Worm (Caenorhabditis elegans) whole organism, late embryonic: ENCODE results near the gene uso-1.
"Not testable (repeated sequence)": the region's sequence is repeated elsewhere in the genome, so short reads cannot be mapped to it uniquely, and the experiment has no call there.

Experiments
- C38D4.7 ChIP-seq: fragments of 200-800 bp; sonication (Bioruptor generic); optimal IDR thresholded peaks from 2 replicates; lab custom pipeline; 2018; ENCODE audit warnings: mild to moderate bottlenecking, missing genetic modification characterization, moderate library complexity, missing compliant biosample characterization
- F13H6.1 ChIP-seq: sonication (generic microtip); optimal IDR thresholded peaks from 2 replicates; lab custom pipeline; 2016; ENCODE audit warnings: missing genetic modification characterization, missing compliant biosample characterization
- K09A11.1 ChIP-seq: sonication (generic microtip); optimal IDR thresholded peaks from 2 replicates; lab custom pipeline; 2017; ENCODE audit warnings: antibody characterized with exemption, mild to moderate bottlenecking, missing genetic modification characterization, missing compliant biosample characterization; ENCODE audit not compliant: insufficient read depth
- ahr-1 ChIP-seq: sonication (generic microtip); optimal IDR thresholded peaks from 2 replicates; lab custom pipeline; 2016; ENCODE audit warnings: missing genetic modification characterization, missing compliant biosample characterization
- ama-1 ChIP-seq: fragments of 150-350 bp; optimal IDR thresholded peaks from 2 replicates; lab custom pipeline; 2014
- ceh-14 ChIP-seq: sonication (generic microtip); optimal IDR thresholded peaks from 2 replicates; lab custom pipeline; 2016; ENCODE audit warnings: missing genotype, missing genetic modification characterization, missing compliant biosample characterization
- ceh-19 ChIP-seq: fragments of 200-800 bp; sonication (Bioruptor generic); optimal IDR thresholded peaks from 2 replicates; lab custom pipeline; 2018; ENCODE audit warnings: mild to moderate bottlenecking, missing genetic modification characterization, missing compliant biosample characterization
- ceh-31 ChIP-seq: sonication (generic microtip); optimal IDR thresholded peaks from 2 replicates; lab custom pipeline; 2016; ENCODE audit warnings: missing genetic modification characterization, missing compliant biosample characterization
- ceh-45 ChIP-seq: fragments of 200-800 bp; sonication (Bioruptor generic); IDR thresholded peaks from 2 replicates; pipeline ENCODE4 v1.3.6; 2022; ENCODE audit warnings: missing genetic modification reagents, missing genetic modification characterization, missing compliant biosample characterization
- ceh-48 ChIP-seq: sonication (generic microtip); optimal IDR thresholded peaks from 2 replicates; lab custom pipeline; 2016; ENCODE audit warnings: missing genetic modification characterization, inconsistent platforms, missing compliant biosample characterization
- ceh-6 ChIP-seq: fragments of 200-800 bp; sonication (Bioruptor generic); optimal IDR thresholded peaks from 2 replicates; lab custom pipeline; 2018; ENCODE audit warnings: mild to moderate bottlenecking, missing genetic modification characterization, missing compliant biosample characterization
- ceh-9 ChIP-seq: sonication (generic microtip); optimal IDR thresholded peaks from 2 replicates; lab custom pipeline; 2016; ENCODE audit warnings: mild to moderate bottlenecking, missing genetic modification characterization, inconsistent platforms, missing compliant biosample characterization
- che-1 ChIP-seq: sonication (generic microtip); optimal IDR thresholded peaks from 2 replicates; lab custom pipeline; 2016; ENCODE audit warnings: mild to moderate bottlenecking, missing genetic modification characterization, missing compliant biosample characterization
- dmd-4 ChIP-seq: sonication (generic microtip); optimal IDR thresholded peaks from 2 replicates; lab custom pipeline; 2016; ENCODE audit warnings: borderline replicate concordance, missing genetic modification characterization, missing compliant biosample characterization
- dve-1 ChIP-seq: sonication (generic microtip); optimal IDR thresholded peaks from 2 replicates; lab custom pipeline; 2017; ENCODE audit warnings: antibody characterized with exemption, mild to moderate bottlenecking, missing genetic modification characterization, missing compliant biosample characterization
- fax-1 ChIP-seq: sonication (generic microtip); optimal IDR thresholded peaks from 2 replicates; lab custom pipeline; 2016; ENCODE audit warnings: missing genotype, missing genetic modification characterization, missing compliant biosample characterization
- fkh-10 ChIP-seq: fragments of 150-350 bp; optimal IDR thresholded peaks from 2 replicates; lab custom pipeline; 2014; ENCODE audit warnings: missing biosample characterization, missing genetic modification reagents, missing genetic modification characterization
- gmeb-2 ChIP-seq: sonication (generic microtip); optimal IDR thresholded peaks from 2 replicates; lab custom pipeline; 2016; ENCODE audit warnings: missing genetic modification characterization, inconsistent platforms, missing compliant biosample characterization
- hlh-13 ChIP-seq: fragments of 200-800 bp; sonication (Bioruptor generic); optimal IDR thresholded peaks from 2 replicates; lab custom pipeline; 2018; ENCODE audit warnings: mild to moderate bottlenecking, missing genetic modification characterization, missing compliant biosample characterization
- hlh-15 ChIP-seq: sonication (generic microtip); optimal IDR thresholded peaks from 2 replicates; lab custom pipeline; 2016; ENCODE audit warnings: missing genetic modification characterization, missing compliant biosample characterization
- hlh-30 ChIP-seq: sonication (generic microtip); optimal IDR thresholded peaks from 2 replicates; lab custom pipeline; 2017; ENCODE audit warnings: antibody characterized with exemption, missing genetic modification characterization, missing compliant biosample characterization; ENCODE audit not compliant: insufficient read depth
- hlh-6 ChIP-seq: sonication (generic microtip); optimal IDR thresholded peaks from 2 replicates; lab custom pipeline; 2016; ENCODE audit warnings: missing genotype, missing genetic modification characterization, missing compliant biosample characterization
- madf-2 ChIP-seq: sonication (generic microtip); optimal IDR thresholded peaks from 2 replicates; lab custom pipeline; 2017; ENCODE audit warnings: missing genetic modification characterization, missing compliant biosample characterization
- odd-2 ChIP-seq: sonication (generic microtip); optimal IDR thresholded peaks from 2 replicates; lab custom pipeline; 2017; ENCODE audit warnings: antibody characterized with exemption, mild to moderate bottlenecking, missing genetic modification characterization, missing compliant biosample characterization
- pat-9 ChIP-seq: fragments of 200-800 bp; sonication (Bioruptor generic); optimal IDR thresholded peaks from 2 replicates; lab custom pipeline; 2018; ENCODE audit warnings: mild to moderate bottlenecking, missing genetic modification characterization, moderate library complexity, missing compliant biosample characterization
- pax-1 ChIP-seq: fragments of 150-350 bp; optimal IDR thresholded peaks from 2 replicates; lab custom pipeline; 2014; ENCODE audit warnings: missing biosample characterization, missing genetic modification characterization
- pqm-1 ChIP-seq: sonication (generic microtip); optimal IDR thresholded peaks from 2 replicates; lab custom pipeline; 2016; ENCODE audit warnings: missing genetic modification characterization, missing compliant biosample characterization
- sox-2 ChIP-seq: fragments of 200-800 bp; sonication (Bioruptor generic); IDR thresholded peaks from 2 replicates; pipeline ENCODE4 v1.3.6; 2022; ENCODE audit warnings: missing genetic modification reagents, missing genetic modification characterization, missing compliant biosample characterization
- tbx-7 ChIP-seq: sonication (generic microtip); optimal IDR thresholded peaks from 2 replicates; lab custom pipeline; 2016; ENCODE audit warnings: missing genotype, missing genetic modification characterization, missing compliant biosample characterization
- ttx-3 ChIP-seq: sonication (generic microtip); optimal IDR thresholded peaks from 2 replicates; lab custom pipeline; 2016; ENCODE audit warnings: missing genetic modification reagents, missing genetic modification characterization, missing compliant biosample characterization
- unc-42 ChIP-seq: sonication (generic microtip); optimal IDR thresholded peaks from 2 replicates; lab custom pipeline; 2016; ENCODE audit warnings: missing genotype, missing genetic modification characterization, missing compliant biosample characterization
- zip-5 ChIP-seq: sonication (generic microtip); optimal IDR thresholded peaks from 2 replicates; lab custom pipeline; 2016; ENCODE audit warnings: missing genetic modification characterization, missing compliant biosample characterization
- ztf-16 ChIP-seq: sonication (generic microtip); optimal IDR thresholded peaks from 2 replicates; lab custom pipeline; 2017; ENCODE audit warnings: missing genetic modification characterization, missing compliant biosample characterization

Gene uso-1

ce11 chrIV:13458237-13458636, 3.6 kb upstream of the uso-1 start:
- TF ChIP-seq ceh-9 (no peak), dmd-4 (tag; lab: Kevin White, UChicago) (no peak), ceh-31 (tag; lab: Kevin White, UChicago) (no peak), ceh-6 (GFP tag; lab: Kevin White, UChicago) (no peak), fax-1 (no peak), pat-9 (tag; lab: Kevin White, UChicago) (no peak), ceh-19 (GFP tag; lab: Kevin White, UChicago) (no peak), ama-1 (lab: Kevin White, UChicago) (no peak), ttx-3 (tag; lab: Kevin White, UChicago) (no peak), madf-2 (no peak), hlh-13 (GFP tag; lab: Kevin White, UChicago) (no peak), sox-2 (GFP tag; lab: Robert Waterston, UW) (no peak)

ce11 chrIV:13456893-13457292, 2.3 kb upstream of the uso-1 start:
- TF ChIP-seq hlh-6 (tag; lab: Kevin White, UChicago) = no peak
- TF ChIP-seq ceh-45 (GFP tag; lab: Robert Waterston, UW) = no peak
- TF ChIP-seq dve-1 (tag; lab: Kevin White, UChicago) = no peak
- no peak for TF ChIP-seq gmeb-2 (tag; lab: Kevin White, UChicago)
- no peak for TF ChIP-seq fkh-10 (GFP tag; lab: Kevin White, UChicago)
- no peak for TF ChIP-seq hlh-15 (tag; lab: Kevin White, UChicago)
- no peak for TF ChIP-seq pax-1 (tag; lab: Kevin White, UChicago)
- TF ChIP-seq ahr-1 (tag; lab: Kevin White, UChicago) = no peak
- no peak for TF ChIP-seq che-1 (tag; lab: Kevin White, UChicago)

- TF ChIP-seq hlh-30 (tag; lab: Kevin White, UChicago); unc-42 (tag; lab: Kevin White, UChicago); ceh-9: not testable (repeated sequence)
Measured at ce11 chrIV:13455200-13455599, 602 bp upstream of the uso-1 start, which contains the start of gene Y38H8A.7. Gene Y38H8A.7 (plus strand): TSS chrIV:13455500.

DNA sequence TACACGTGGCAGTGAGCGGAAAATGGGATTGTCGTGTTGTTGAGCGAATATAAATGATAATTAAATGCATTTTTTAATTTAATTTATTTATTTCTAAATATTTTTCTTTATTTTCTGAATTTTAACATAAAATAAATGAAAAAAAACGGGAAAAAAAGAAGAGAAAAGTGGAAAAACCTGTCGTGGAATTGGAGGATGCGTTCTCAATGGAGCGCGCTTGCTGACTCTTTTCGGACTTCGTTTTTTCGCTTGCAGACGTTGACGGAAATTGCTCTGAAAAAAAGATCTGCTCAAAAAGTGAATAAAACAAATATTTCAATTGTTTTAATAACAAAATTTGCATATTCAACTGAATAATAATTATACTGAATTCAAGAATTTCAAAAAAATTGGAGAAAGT, 1.1 kb downstream of the uso-1 start:
- no peak for TF ChIP-seq tbx-7 (tag; lab: Kevin White, UChicago)
- no peak for TF ChIP-seq hlh-30 (tag; lab: Kevin White, UChicago)
- TF ChIP-seq K09A11.1 (tag; lab: Kevin White, UChicago) = no peak
- TF ChIP-seq pqm-1 (tag; lab: Kevin White, UChicago) = no peak
- TF ChIP-seq odd-2 = no peak
- no peak for TF ChIP-seq ama-1 (lab: Kevin White, UChicago)
- TF ChIP-seq zip-5 (tag; lab: Kevin White, UChicago) = no peak
- TF ChIP-seq pax-1 (tag; lab: Kevin White, UChicago) = no peak
- TF ChIP-seq hlh-13 (GFP tag; lab: Kevin White, UChicago) = no peak
- no peak for TF ChIP-seq ceh-48 (tag; lab: Kevin White, UChicago)
- TF ChIP-seq F13H6.1 (tag; lab: Kevin White, UChicago) = no peak
- TF ChIP-seq che-1 (tag; lab: Kevin White, UChicago) = no peak

- TF ChIP-seq ztf-16 (no peak), che-1 (tag; lab: Kevin White, UChicago) (no peak), C38D4.7 (GFP tag; lab: Kevin White, UChicago) (no peak), ceh-48 (tag; lab: Kevin White, UChicago) (no peak), ceh-14 (no peak), pax-1 (tag; lab: Kevin White, UChicago) (no peak), K09A11.1 (tag; lab: Kevin White, UChicago) (no peak), ttx-3 (tag; lab: Kevin White, UChicago) (no peak)
- TF ChIP-seq, all 69 proteins: peak for 0
Measured at ce11 chrIV:13450740-13451139, 3.9 kb downstream of the uso-1 start.
